Fruit fly (Drosophila melanogaster) whole organism, wandering third instar larva: ENCODE data around the gene IFT43.

Source experiments
- Abd-B ChIP-seq: fragments of >200 bp; optimal IDR thresholded peaks from 2 replicates; lab custom pipeline; 2017; ENCODE audit warnings: missing biosample characterization, missing genetic modification characterization
- CG32264 ChIP-seq: fragments of 200-800 bp; sonication (Bioruptor generic); optimal IDR thresholded peaks from 2 replicates; lab custom pipeline; 2016; ENCODE audit warnings: missing biosample characterization, missing genetic modification characterization
- CG9705 ChIP-seq: fragments of 200-800 bp; sonication (Bioruptor generic); optimal IDR thresholded peaks from 2 replicates; lab custom pipeline; 2018; ENCODE audit warnings: missing biosample characterization, mild to moderate bottlenecking, missing genetic modification characterization
- CrebA ChIP-seq: fragments of 200-800 bp; sonication (Bioruptor generic); optimal IDR thresholded peaks from 2 replicates; lab custom pipeline; 2016; ENCODE audit warnings: missing biosample characterization, mild to moderate bottlenecking, missing genetic modification characterization, borderline replicate concordance
- Dif ChIP-seq: fragments of 200-275, 200-300 bp; sonication (Bioruptor generic); optimal IDR thresholded peaks from 2 replicates; lab custom pipeline; 2018; ENCODE audit warnings: missing biosample characterization, missing genetic modification characterization; ENCODE audit not compliant: partially characterized antibody
- HLH106 ChIP-seq: fragments of 200-800 bp; optimal IDR thresholded peaks from 3 replicates; lab custom pipeline; 2019; ENCODE audit warnings: missing biosample characterization, mild to moderate bottlenecking, missing genetic modification characterization, moderate library complexity
- Hr83 ChIP-seq: fragments of 200-300 bp; sonication (Bioruptor generic); optimal IDR thresholded peaks from 2 replicates; lab custom pipeline; 2016; ENCODE audit warnings: missing biosample characterization, mild to moderate bottlenecking, missing genetic modification characterization, moderate library complexity; ENCODE audit not compliant: poor library complexity, severe bottlenecking
- Jra ChIP-seq: sonication (Bioruptor generic); optimal IDR thresholded peaks from 2 replicates; lab custom pipeline; 2016; ENCODE audit warnings: missing biosample characterization, missing genetic modification characterization
- Mio ChIP-seq: sonication (Bioruptor generic); optimal IDR thresholded peaks from 2 replicates; lab custom pipeline; 2016; ENCODE audit warnings: missing biosample characterization, missing genetic modification characterization
- Myc ChIP-seq: fragments of >200 bp; optimal IDR thresholded peaks from 2 replicates; lab custom pipeline; 2017
- N ChIP-seq: fragments of >200 bp; optimal IDR thresholded peaks from 2 replicates; lab custom pipeline; 2018; ENCODE audit warnings: missing biosample characterization, missing external identifiers, missing genetic modification characterization
- OdsH ChIP-seq: fragments of 200-800 bp; sonication (Bioruptor generic); optimal IDR thresholded peaks from 2 replicates; lab custom pipeline; 2016; ENCODE audit warnings: missing biosample characterization, mild to moderate bottlenecking, missing genetic modification characterization
- Rel ChIP-seq, 2 experiments: fragments of 200-800 bp; sonication (Bioruptor generic) in 1 of 2; optimal IDR thresholded peaks; 2 replicates in 1 of 2; 3 replicates in 1 of 2; lab custom pipeline; 2016 to 2019; ENCODE audit warnings: mild to moderate bottlenecking in 2 of 2, missing biosample characterization in 2 of 2, missing genetic modification characterization in 2 of 2, moderate library complexity in 1 of 2
- Sp1 ChIP-seq: fragments of 200-800 bp; sonication (Bioruptor generic); optimal IDR thresholded peaks from 3 replicates; lab custom pipeline; 2019; ENCODE audit warnings: missing biosample characterization, mild to moderate bottlenecking, missing genetic modification characterization, moderate library complexity
- Vsx2 ChIP-seq: fragments of 200-300, 225-300 bp; sonication (Bioruptor generic); optimal IDR thresholded peaks from 2 replicates; lab custom pipeline; 2018; ENCODE audit warnings: missing biosample characterization, missing genetic modification characterization; ENCODE audit not compliant: partially characterized antibody
- br ChIP-seq: fragments of 200-800 bp; sonication (Bioruptor generic); optimal IDR thresholded peaks from 2 replicates; lab custom pipeline; 2016; ENCODE audit warnings: missing biosample characterization, missing genetic modification characterization
- brk ChIP-seq: fragments of 200-800 bp; sonication (Bioruptor generic); optimal IDR thresholded peaks from 2 replicates; lab custom pipeline; 2016; ENCODE audit warnings: missing biosample characterization, mild to moderate bottlenecking, missing genetic modification characterization
- dl ChIP-seq, 2 experiments: fragments of 175-275, 200-275 bp in 1 of 2; fragments of 200-275 bp in 1 of 2; sonication (Bioruptor generic); optimal IDR thresholded peaks; lab custom pipeline; 2018; ENCODE audit warnings: mild to moderate bottlenecking in 2 of 2, missing biosample characterization in 2 of 2, missing genetic modification characterization in 2 of 2, moderate library complexity in 2 of 2; ENCODE audit not compliant: partially characterized antibody in 2 of 2, insufficient read depth in 1 of 2
- dmrt93B ChIP-seq: fragments of 200-800 bp; sonication (Bioruptor generic); optimal IDR thresholded peaks from 2 replicates; lab custom pipeline; 2018; ENCODE audit warnings: missing biosample characterization, mild to moderate bottlenecking, missing genetic modification characterization
- dsf ChIP-seq: sonication (Bioruptor generic); optimal IDR thresholded peaks from 2 replicates; lab custom pipeline; 2016; ENCODE audit warnings: missing biosample characterization, missing genetic modification characterization, borderline replicate concordance
- ey ChIP-seq: fragments of 200-800 bp; sonication (Bioruptor generic); optimal IDR thresholded peaks from 2 replicates; lab custom pipeline; 2016; ENCODE audit warnings: missing biosample characterization, missing genetic modification characterization
- foxo ChIP-seq, 2 experiments: fragments of 200-800 bp; sonication (Bioruptor generic); optimal IDR thresholded peaks; 2 replicates in 1 of 2; 3 replicates in 1 of 2; lab custom pipeline; 2016 to 2017; ENCODE audit warnings: missing biosample characterization in 2 of 2, missing genetic modification characterization in 2 of 2
- fru ChIP-seq: fragments of 200-800 bp; sonication (Bioruptor generic); optimal IDR thresholded peaks from 3 replicates; lab custom pipeline; 2016; ENCODE audit warnings: missing biosample characterization, mild to moderate bottlenecking, missing genetic modification characterization
- h ChIP-seq: fragments of 200-800 bp; sonication (Bioruptor generic); optimal IDR thresholded peaks from 3 replicates; lab custom pipeline; 2016; ENCODE audit warnings: missing biosample characterization, mild to moderate bottlenecking, missing genetic modification characterization
- pan ChIP-seq: fragments of >200 bp; optimal IDR thresholded peaks from 2 replicates; lab custom pipeline; 2017
- psq ChIP-seq: fragments of 200-800 bp; sonication (Bioruptor generic); optimal IDR thresholded peaks from 3 replicates; lab custom pipeline; 2017; ENCODE audit warnings: missing biosample characterization, mild to moderate bottlenecking, missing genetic modification characterization, moderate library complexity
- sage ChIP-seq: fragments of 200-800 bp; sonication (Bioruptor generic); optimal IDR thresholded peaks from 2 replicates; lab custom pipeline; 2016; ENCODE audit warnings: missing biosample characterization, mild to moderate bottlenecking, missing genetic modification characterization
- sv ChIP-seq: fragments of 200-800 bp; sonication (Bioruptor generic); optimal IDR thresholded peaks from 3 replicates; lab custom pipeline; 2016; ENCODE audit warnings: missing biosample characterization, missing genetic modification characterization
- tai ChIP-seq: sonication (Bioruptor generic); optimal IDR thresholded peaks from 2 replicates; lab custom pipeline; 2016; ENCODE audit warnings: missing biosample characterization, missing genetic modification characterization
- woc ChIP-seq: sonication (Bioruptor generic); optimal IDR thresholded peaks from 2 replicates; lab custom pipeline; 2016; ENCODE audit warnings: missing biosample characterization, mild to moderate bottlenecking, missing genetic modification characterization

IFT43 gene

dm6 chr2L:12701498-12701897 is 6.7 kb upstream of the IFT43 start:
- TF ChIP-seq h (GFP tag; lab: Kevin White, UChicago) (no peak), CG32264 (no peak), N (GFP tag; lab: Kevin White, UChicago) (no peak), br (GFP tag; lab: Kevin White, UChicago) (no peak), ey (GFP tag; lab: Kevin White, UChicago) (no peak), dsf (GFP tag; lab: Kevin White, UChicago) (no peak), sv (GFP tag; lab: Kevin White, UChicago) (no peak), Abd-B (GFP tag; lab: Kevin White, UChicago) (no peak), dl (GFP tag; optimal IDR thresholded peaks at IDR 0.05; lab: Kevin White, UChicago; ENCODE audit: insufficient read depth in 1 of 2, partially characterized antibody in 2 of 2) (no peak), pan (no peak), tai (GFP tag; lab: Kevin White, UChicago) (no peak)

dm6 chr2L:12700381-12700963 is 5.7 kb upstream of the IFT43 start, which contains the start of gene CG17036:
Gene CG17036 (minus strand): TSS chr2L:12700746.
- TF ChIP-seq HLH106 (tag; lab: Kevin White, UChicago), result peak; percentile 56
- TF ChIP-seq dmrt93B, result peak; percentile 14
- peak; percentile 46 for TF ChIP-seq Sp1 (GFP tag; lab: Kevin White, UChicago)
- TF ChIP-seq Rel (GFP tag; optimal IDR thresholded peaks at IDR 0.05; lab: Kevin White, UChicago), result no peak
- no peak for TF ChIP-seq Rel (tag; optimal IDR thresholded peaks at IDR 0.05; lab: Kevin White, UChicago)
- no peak for TF ChIP-seq CrebA (GFP tag; lab: Kevin White, UChicago)
- peak; percentile 12 for TF ChIP-seq psq (GFP tag; lab: Kevin White, UChicago)
- TF ChIP-seq Hr83 (GFP tag; lab: Kevin White, UChicago), result no peak
- TF ChIP-seq foxo (GFP tag; optimal IDR thresholded peaks at IDR 0.05; lab: Kevin White, UChicago), result peak in 1 of 2 experiments; percentile 30

dm6 chr2L:12697223-12697622 is 2.4 kb upstream of the IFT43 start, which contains the start of gene CG5781:
Gene CG5781 (minus strand): TSS chr2L:12697323.
- TF ChIP-seq h (GFP tag; lab: Kevin White, UChicago) (no peak), dmrt93B (no peak), CG9705 (no peak), Jra (GFP tag; lab: Kevin White, UChicago) (no peak), Mio (GFP tag; lab: Kevin White, UChicago) (no peak), Vsx2 (no peak), fru (GFP tag; lab: Kevin White, UChicago) (no peak), OdsH (GFP tag; lab: Kevin White, UChicago) (no peak), Sp1 (GFP tag; lab: Kevin White, UChicago) (no peak), sage (GFP tag; lab: Kevin White, UChicago) (no peak), brk (GFP tag; lab: Kevin White, UChicago) (no peak), N (GFP tag; lab: Kevin White, UChicago) (no peak), br (GFP tag; lab: Kevin White, UChicago) (no peak), psq (GFP tag; lab: Kevin White, UChicago) (no peak), Myc (lab: Kevin White, UChicago) (no peak), Dif (GFP tag; lab: Kevin White, UChicago) (no peak), woc (GFP tag; lab: Kevin White, UChicago) (no peak)

dm6 chr2L:12692343-12693079 is 2.3 kb downstream of the IFT43 start, which contains the start of the genes CCT4 and CG6153:
Gene CCT4 (minus strand): TSS chr2L:12692934.
Gene CG6153 (plus strand): TSS chr2L:12692993.
- TF ChIP-seq Myc (lab: Kevin White, UChicago) (peak; percentile 35), fru (GFP tag; lab: Kevin White, UChicago) (no peak)
